Fruit fly (Drosophila melanogaster): ENCODE measurements around the gene shtd.

dm6 chrX:15462436-15462857 is at the start of gene shtd, which contains the start of the genes CG6294 and CG6299:
- no peak for TF ChIP-seq pdm3 (GFP tag; optimal IDR thresholded peaks at IDR 0.05)
- no peak for TF ChIP-seq Hr39 (GFP tag; optimal IDR thresholded peaks at IDR 0.05)
- no peak for TF ChIP-seq ss (GFP tag; optimal IDR thresholded peaks at IDR 0.05)
- TF ChIP-seq Eip78C (GFP tag) = no peak
- no peak for TF ChIP-seq CG10669 (GFP tag; optimal IDR thresholded peaks at IDR 0.05)
